Worm (Caenorhabditis elegans): Measurements from ENCODE around the gene lmd-3.

ce11 chrV:8403152-8403551 is 41.5 kb downstream of the lmd-3 start:
- TF ChIP-seq flt-1 (GFP tag; IDR thresholded peaks at IDR 0.05) (no peak), ama-1 (optimal IDR thresholded peaks at IDR 0.05) (no peak), hmbx-1 (tag; optimal IDR thresholded peaks at IDR 0.05) (no peak), tbx-37 (GFP tag; conservative IDR thresholded peaks at IDR 0.05) (no peak), hmg-4 (GFP tag; optimal IDR thresholded peaks at IDR 0.05) (no peak), ets-7 (tag; optimal IDR thresholded peaks at IDR 0.05) (no peak), scrt-1 (GFP tag; IDR thresholded peaks at IDR 0.05) (no peak)
